Worm (Caenorhabditis elegans) whole organism, mixed stage, embryonic: ENCODE results near the gene nhr-219.

Experiments
- M03D4.4 ChIP-seq: sonication (generic microtip); optimal IDR thresholded peaks from 2 replicates; lab custom pipeline; 2017; ENCODE audit warnings: mild to moderate bottlenecking, missing genetic modification characterization, missing compliant biosample characterization
- bed-3 ChIP-seq: fragments of 200-800 bp; sonication (Bioruptor generic); optimal IDR thresholded peaks from 3 replicates; lab custom pipeline; 2018; ENCODE audit warnings: mild to moderate bottlenecking, missing genetic modification characterization, moderate library complexity, missing compliant biosample characterization
- blmp-1 ChIP-seq: fragments of 150-350 bp; optimal IDR thresholded peaks from 2 replicates; lab custom pipeline; 2014; ENCODE audit warnings: missing biosample characterization, missing genetic modification characterization
- ceh-43 ChIP-seq: fragments of 200-800 bp; sonication (Bioruptor generic); optimal IDR thresholded peaks from 2 replicates; lab custom pipeline; 2018; ENCODE audit warnings: mild to moderate bottlenecking, missing genetic modification characterization, moderate library complexity, missing compliant biosample characterization
- ceh-83 ChIP-seq: fragments of 200-800 bp; sonication (Bioruptor generic); optimal IDR thresholded peaks from 2 replicates; lab custom pipeline; 2018; ENCODE audit warnings: mild to moderate bottlenecking, missing genetic modification characterization, missing compliant biosample characterization
- ces-1 ChIP-seq: fragments of 150-350 bp; optimal IDR thresholded peaks from 2 replicates; lab custom pipeline; 2014; ENCODE audit warnings: missing biosample characterization, missing genetic modification reagents, missing genetic modification characterization
- cnd-1 ChIP-seq: fragments of 200-800 bp; sonication (Bioruptor generic); optimal IDR thresholded peaks from 2 replicates; lab custom pipeline; 2018; ENCODE audit warnings: mild to moderate bottlenecking, missing genetic modification characterization, missing compliant biosample characterization
- drap-1 ChIP-seq: fragments of 200-800 bp; sonication (Bioruptor generic); optimal IDR thresholded peaks from 3 replicates; lab custom pipeline; 2018; ENCODE audit warnings: mild to moderate bottlenecking, missing genetic modification characterization, missing compliant biosample characterization
- flh-1 ChIP-seq: fragments of 200-800 bp; sonication (Bioruptor generic); optimal IDR thresholded peaks from 2 replicates; lab custom pipeline; 2018; ENCODE audit warnings: mild to moderate bottlenecking, missing genetic modification characterization, moderate library complexity, missing compliant biosample characterization
- ham-2 ChIP-seq: fragments of 200-800 bp; sonication (Bioruptor generic); optimal IDR thresholded peaks from 2 replicates; lab custom pipeline; 2018; ENCODE audit warnings: mild to moderate bottlenecking, missing genetic modification characterization, missing compliant biosample characterization
- hlh-1 ChIP-seq: fragments of 150-350 bp; optimal IDR thresholded peaks from 2 replicates; lab custom pipeline; 2014; ENCODE audit warnings: missing biosample characterization, missing genetic modification reagents, missing genetic modification characterization
- lin-13 ChIP-seq: fragments of 150-350 bp; optimal IDR thresholded peaks from 2 replicates; lab custom pipeline; 2014; ENCODE audit warnings: missing biosample characterization, missing genetic modification characterization
- lin-32 ChIP-seq: fragments of 200-800 bp; sonication (Bioruptor generic); optimal IDR thresholded peaks from 2 replicates; lab custom pipeline; 2018; ENCODE audit warnings: mild to moderate bottlenecking, missing genetic modification characterization, missing compliant biosample characterization
- lsy-2 ChIP-seq: fragments of 150-350 bp; optimal IDR thresholded peaks from 2 replicates; lab custom pipeline; 2014; ENCODE audit warnings: missing biosample characterization, missing genetic modification characterization
- mab-5 ChIP-seq: fragments of 150-350 bp; optimal IDR thresholded peaks from 2 replicates; lab custom pipeline; 2014; ENCODE audit warnings: missing biosample characterization, missing genetic modification characterization
- mep-1 ChIP-seq: fragments of 150-350 bp; optimal IDR thresholded peaks from 2 replicates; lab custom pipeline; 2017; ENCODE audit warnings: missing biosample characterization, missing genetic modification reagents, missing genetic modification characterization, inconsistent platforms
- mls-2 ChIP-seq: sonication (generic microtip); optimal IDR thresholded peaks from 2 replicates; lab custom pipeline; 2016; ENCODE audit warnings: mild to moderate bottlenecking, missing genetic modification characterization, moderate library complexity, missing compliant biosample characterization
- nhr-12 ChIP-seq: fragments of 150-350 bp; optimal IDR thresholded peaks from 2 replicates; lab custom pipeline; 2014; ENCODE audit warnings: missing biosample characterization, missing genetic modification characterization
- nhr-2 ChIP-seq: fragments of 150-350 bp; optimal IDR thresholded peaks from 2 replicates; lab custom pipeline; 2014; ENCODE audit warnings: missing biosample characterization, missing genetic modification characterization
- nhr-28 ChIP-seq: fragments of 150-350 bp; optimal IDR thresholded peaks from 2 replicates; lab custom pipeline; 2014; ENCODE audit warnings: missing biosample characterization, missing genetic modification characterization
- nhr-76 ChIP-seq: sonication (generic microtip); optimal IDR thresholded peaks from 2 replicates; lab custom pipeline; 2017; ENCODE audit warnings: missing biosample characterization, missing genetic modification characterization
- pha-4 ChIP-seq: fragments of 150-350 bp; optimal IDR thresholded peaks from 2 replicates; lab custom pipeline; 2018; ENCODE audit warnings: missing biosample characterization, missing genetic modification reagents, missing genetic modification characterization
- sem-2 ChIP-seq: fragments of 200-800 bp; sonication (Bioruptor generic); optimal IDR thresholded peaks from 2 replicates; lab custom pipeline; 2018; ENCODE audit warnings: mild to moderate bottlenecking, missing genetic modification characterization, missing compliant biosample characterization
- snpc-4 ChIP-seq: fragments of 150-350 bp; optimal IDR thresholded peaks from 2 replicates; lab custom pipeline; 2014; ENCODE audit warnings: missing biosample characterization, missing genetic modification characterization
- sptf-1 ChIP-seq: sonication (generic microtip); optimal IDR thresholded peaks from 2 replicates; lab custom pipeline; 2017; ENCODE audit warnings: mild to moderate bottlenecking, missing genetic modification characterization, moderate library complexity, missing compliant biosample characterization
- tbx-8 ChIP-seq: fragments of 200-800 bp; sonication (Bioruptor generic); optimal IDR thresholded peaks from 2 replicates; lab custom pipeline; 2018; ENCODE audit warnings: mild to moderate bottlenecking, missing genetic modification characterization, moderate library complexity, missing compliant biosample characterization
- unc-120 ChIP-seq: sonication (generic microtip); optimal IDR thresholded peaks from 2 replicates; lab custom pipeline; 2017; ENCODE audit warnings: missing genetic modification characterization, missing compliant biosample characterization; ENCODE audit not compliant: poor library complexity, severe bottlenecking
- unc-39 ChIP-seq: fragments of 150-350 bp; optimal IDR thresholded peaks from 2 replicates; lab custom pipeline; 2014; ENCODE audit warnings: missing biosample characterization, missing genetic modification characterization
- unc-62 ChIP-seq: fragments of 150-350 bp; optimal IDR thresholded peaks from 2 replicates; lab custom pipeline; 2014; ENCODE audit warnings: missing biosample characterization, missing genetic modification reagents, missing genetic modification characterization
- ztf-11 ChIP-seq: fragments of 150-350 bp; optimal IDR thresholded peaks from 2 replicates; lab custom pipeline; 2014; ENCODE audit warnings: missing biosample characterization, missing genetic modification characterization

nhr-219 gene

DNA sequence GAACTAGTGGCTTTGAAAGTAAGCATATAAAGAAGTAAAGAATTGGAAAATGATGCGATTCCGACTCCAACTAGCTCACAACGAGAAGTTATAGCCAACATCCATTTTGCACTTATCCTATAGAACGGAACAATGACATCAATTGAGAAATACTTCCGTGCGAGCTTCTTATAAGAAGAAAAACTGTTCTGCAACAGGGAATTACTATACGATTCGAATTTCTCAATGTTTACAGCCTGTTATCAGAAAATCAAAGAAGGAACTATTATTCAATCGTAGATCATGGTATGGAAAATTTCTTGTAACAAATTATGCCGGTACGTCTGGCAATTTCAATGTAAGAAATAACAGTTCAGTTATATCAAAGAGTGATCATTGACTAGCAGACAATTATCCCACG lies 19.8 kb upstream of the nhr-219 start, which contains the start of gene str-85:
Gene str-85, minus strand, starts transcription at position 101 of the 400 bp plus-strand sequence.
- no peak for TF ChIP-seq M03D4.4
- no peak for TF ChIP-seq mep-1 (tag; lab: Kevin White, UChicago)
- TF ChIP-seq bed-3 (GFP tag; lab: Kevin White, UChicago), result no peak
- no peak for TF ChIP-seq ces-1 (GFP tag; lab: Kevin White, UChicago)
- no peak for TF ChIP-seq ceh-83 (GFP tag; lab: Kevin White, UChicago)
- no peak for TF ChIP-seq mls-2 (tag; lab: Kevin White, UChicago)
- TF ChIP-seq pha-4, result no peak
- TF ChIP-seq hlh-1 (tag; lab: Kevin White, UChicago), result no peak
- no peak for TF ChIP-seq unc-39 (tag; lab: Kevin White, UChicago)
- no peak for TF ChIP-seq tbx-8
- no peak for TF ChIP-seq ham-2 (GFP tag; lab: Kevin White, UChicago)
- TF ChIP-seq ztf-11 (tag; lab: Kevin White, UChicago), result no peak
- TF ChIP-seq lsy-2 (tag; lab: Kevin White, UChicago), result no peak
- no peak for TF ChIP-seq mab-5
- TF ChIP-seq nhr-12 (tag; lab: Kevin White, UChicago), result no peak
- TF ChIP-seq lin-13, result no peak
- TF ChIP-seq nhr-2 (tag; lab: Kevin White, UChicago), result no peak

ce11 chrV:8984783-8985182 lies 18.8 kb upstream of the nhr-219 start:
- TF ChIP-seq tbx-8 (no peak), hlh-1 (tag; lab: Kevin White, UChicago) (no peak)

DNA sequence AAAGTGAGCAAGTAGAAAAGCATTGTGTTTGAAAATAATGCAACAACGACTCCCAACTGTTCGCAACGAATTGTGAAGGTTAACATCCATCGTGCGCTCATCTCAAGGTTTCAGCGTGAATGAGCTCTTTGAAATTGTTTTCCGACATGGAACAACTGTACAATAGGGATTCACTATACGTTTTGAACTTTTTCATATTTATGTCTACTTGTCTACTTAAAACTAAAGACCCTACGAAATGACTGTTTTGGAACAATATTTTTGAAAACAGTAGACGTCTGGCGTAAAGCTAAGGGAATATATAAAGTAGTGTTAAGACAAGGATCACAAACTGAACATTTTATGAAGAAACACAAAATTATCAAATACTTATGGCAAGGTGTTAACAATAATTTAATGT lies 17.6 kb upstream of the nhr-219 start, which contains the start of gene str-86:
Gene str-86, minus strand, starts transcription at position 101 of the 400 bp plus-strand sequence.
- no peak for TF ChIP-seq ceh-83 (GFP tag; lab: Kevin White, UChicago)
- TF ChIP-seq sptf-1 (tag; lab: Kevin White, UChicago), result no peak
- TF ChIP-seq cnd-1 (tag; lab: Kevin White, UChicago), result no peak
- TF ChIP-seq flh-1, result no peak
- TF ChIP-seq lin-32 (GFP tag; lab: Kevin White, UChicago), result no peak
- no peak for TF ChIP-seq nhr-28 (tag; lab: Kevin White, UChicago)
- no peak for TF ChIP-seq hlh-1 (tag; lab: Kevin White, UChicago)
- TF ChIP-seq pha-4, result no peak
- no peak for TF ChIP-seq nhr-2 (tag; lab: Kevin White, UChicago)
- TF ChIP-seq blmp-1 (tag; lab: Kevin White, UChicago), result no peak
- TF ChIP-seq ztf-11 (tag; lab: Kevin White, UChicago), result no peak

ce11 chrV:8980845-8981244 lies 14.9 kb upstream of the nhr-219 start, which contains the start of gene str-84:
str-84 (minus strand) TSS chrV:8980945.
- TF ChIP-seq ztf-11 (tag; lab: Kevin White, UChicago), result no peak
- no peak for TF ChIP-seq nhr-76
- no peak for TF ChIP-seq ceh-43 (GFP tag; lab: Kevin White, UChicago)
- no peak for TF ChIP-seq pha-4
- TF ChIP-seq nhr-12 (tag; lab: Kevin White, UChicago), result no peak
- no peak for TF ChIP-seq snpc-4 (tag; lab: Kevin White, UChicago)
- TF ChIP-seq drap-1 (GFP tag; lab: Kevin White, UChicago), result no peak
- TF ChIP-seq mep-1 (tag; lab: Kevin White, UChicago), result no peak

- TF ChIP-seq unc-39 (tag; lab: Kevin White, UChicago) (no peak), lin-32 (GFP tag; lab: Kevin White, UChicago) (no peak), sptf-1 (tag; lab: Kevin White, UChicago) (no peak), unc-62 (no peak), sem-2 (GFP tag; lab: Kevin White, UChicago) (no peak), unc-120 (tag; lab: Kevin White, UChicago) (no peak), drap-1 (GFP tag; lab: Kevin White, UChicago) (no peak), bed-3 (GFP tag; lab: Kevin White, UChicago) (no peak), nhr-2 (tag; lab: Kevin White, UChicago) (no peak), mep-1 (tag; lab: Kevin White, UChicago) (no peak), snpc-4 (tag; lab: Kevin White, UChicago) (no peak)
Measured at ce11 chrV:8977895-8978294, 11.9 kb upstream of the nhr-219 start.
